Worm (Caenorhabditis elegans): ENCODE results near the gene idpp-16.

- TF ChIP-seq Y79H2A.3 (GFP tag; conservative IDR thresholded peaks at IDR 0.05) (no peak), dpff-1 (tag; optimal IDR thresholded peaks at IDR 0.05) (no peak), unc-62 (GFP tag; optimal IDR thresholded peaks at IDR 0.05) (no peak)
Observed at ce11 chrV:11598807-11599206, 7.5 kb downstream of the idpp-16 start, which contains the start of gene srx-84.
